Fruit fly (Drosophila melanogaster) whole organism, pupa: ENCODE measurements around the gene CG32641.

Source experiments
- CG10348 ChIP-seq: fragments of 200-800 bp; sonication (Bioruptor generic); IDR thresholded peaks from 2 replicates; pipeline ENCODE4 v1.3.6; 2022; ENCODE audit warnings: missing biosample characterization, missing genetic modification characterization
- CG12605 ChIP-seq: fragments of 200-800 bp; sonication (Bioruptor generic); IDR thresholded peaks from 2 replicates; pipeline ENCODE4 v1.3.6; 2022; ENCODE audit warnings: missing biosample characterization, missing genetic modification characterization
- CG13204 ChIP-seq: fragments of 200-800 bp; sonication (Bioruptor generic); optimal IDR thresholded peaks from 2 replicates; lab custom pipeline; 2018; ENCODE audit warnings: missing biosample characterization, mild to moderate bottlenecking, missing genetic modification characterization, moderate library complexity
- CG14655 ChIP-seq: fragments of 200-800 bp; sonication (Bioruptor generic); optimal IDR thresholded peaks from 3 replicates; lab custom pipeline; 2017; ENCODE audit warnings: mild to moderate bottlenecking, missing biosample characterization, missing genetic modification reagents, missing genetic modification characterization
- CG15710 ChIP-seq: fragments of 200-800 bp; sonication (Bioruptor generic); optimal IDR thresholded peaks from 2 replicates; lab custom pipeline; 2018; ENCODE audit warnings: missing biosample characterization, mild to moderate bottlenecking, missing genetic modification characterization, moderate library complexity
- CG17806 ChIP-seq: fragments of 200-800 bp; sonication (Bioruptor generic); optimal IDR thresholded peaks from 2 replicates; lab custom pipeline; 2018; ENCODE audit warnings: missing biosample characterization, mild to moderate bottlenecking, missing genetic modification characterization, moderate library complexity
- CG32121 ChIP-seq: fragments of 200-800 bp; sonication (Bioruptor generic); IDR thresholded peaks from 2 replicates; pipeline ENCODE4 v1.3.6; 2022; ENCODE audit warnings: missing biosample characterization, missing genetic modification characterization
- CG34367 ChIP-seq: fragments of 200-800 bp; sonication (Bioruptor generic); optimal IDR thresholded peaks from 2 replicates; lab custom pipeline; 2018; ENCODE audit warnings: missing biosample characterization, mild to moderate bottlenecking, missing genetic modification characterization
- CG4496 ChIP-seq: fragments of 200-800 bp; sonication (Bioruptor generic); IDR thresholded peaks from 3 replicates; pipeline ENCODE4 v1.3.6; 2022; ENCODE audit warnings: missing biosample characterization, missing genetic modification characterization
- CG8159 ChIP-seq: fragments of 200-800 bp; sonication (Bioruptor generic); optimal IDR thresholded peaks from 3 replicates; lab custom pipeline; 2018; ENCODE audit warnings: missing biosample characterization, mild to moderate bottlenecking, missing genetic modification characterization, moderate library complexity
- CG8301 ChIP-seq: fragments of 200-800 bp; sonication (Bioruptor generic); optimal IDR thresholded peaks from 2 replicates; lab custom pipeline; 2018; ENCODE audit warnings: missing biosample characterization, mild to moderate bottlenecking, missing genetic modification characterization
- CG9948 ChIP-seq: fragments of 200-800 bp; sonication (Bioruptor generic); optimal IDR thresholded peaks from 2 replicates; lab custom pipeline; 2018; ENCODE audit warnings: missing biosample characterization, mild to moderate bottlenecking, missing genetic modification characterization, moderate library complexity
- D1 ChIP-seq: fragments of 200-800 bp; sonication (Bioruptor generic); optimal IDR thresholded peaks from 2 replicates; lab custom pipeline; 2018; ENCODE audit warnings: missing biosample characterization, mild to moderate bottlenecking, missing genetic modification characterization, moderate library complexity
- EcR ChIP-seq: fragments of 200-800 bp; sonication (Bioruptor generic); optimal IDR thresholded peaks from 3 replicates; lab custom pipeline; 2019; ENCODE audit warnings: missing biosample characterization, missing genetic modification characterization, mild to moderate bottlenecking, moderate library complexity, missing genetic modification reagents
- Ets98B ChIP-seq: fragments of 200-800 bp; sonication (Bioruptor generic); IDR thresholded peaks from 2 replicates; pipeline ENCODE4 v1.3.6; 2022; ENCODE audit warnings: missing biosample characterization, missing genetic modification characterization
- Pif1A ChIP-seq: fragments of 200-800 bp; sonication (Bioruptor generic); optimal IDR thresholded peaks from 3 replicates; lab custom pipeline; 2016; ENCODE audit warnings: missing biosample characterization, missing genetic modification characterization
- Pif1B ChIP-seq: fragments of 200-800 bp; sonication (Bioruptor generic); optimal IDR thresholded peaks from 3 replicates; lab custom pipeline; 2016; ENCODE audit warnings: missing biosample characterization, missing genetic modification characterization
- Snoo ChIP-seq: fragments of 200-800 bp; sonication (Bioruptor generic); optimal IDR thresholded peaks from 3 replicates; lab custom pipeline; 2017; ENCODE audit warnings: missing biosample characterization, mild to moderate bottlenecking, missing genetic modification characterization, inconsistent platforms
- fd96Ca ChIP-seq: fragments of 200-800 bp; sonication (Bioruptor generic); IDR thresholded peaks from 3 replicates; pipeline ENCODE4 v1.3.6; 2022; ENCODE audit warnings: missing biosample characterization, missing genetic modification characterization
- gl ChIP-seq: fragments of 200-800 bp; sonication (Bioruptor generic); optimal IDR thresholded peaks from 2 replicates; lab custom pipeline; 2018; ENCODE audit warnings: missing biosample characterization, mild to moderate bottlenecking, missing genetic modification characterization
- rn ChIP-seq: fragments of 200-800 bp; sonication (Bioruptor generic); IDR thresholded peaks from 2 replicates; pipeline ENCODE4 v1.3.6; 2022; ENCODE audit warnings: missing biosample characterization, missing genetic modification characterization

The CG32641 gene

dm6 chrX:13220418-13220817 is 36.1 kb downstream of the CG32641 start:
- TF ChIP-seq CG8159 (tag; lab: Kevin White, UChicago) (peak; percentile 54), CG12605 (GFP tag; lab: Robert Waterston, UW) (no peak)

dm6 chrX:13221311-13221710 is 37.0 kb downstream of the CG32641 start:
- TF ChIP-seq CG32121 (peak; percentile 19; the same call in 1 of the 2 replicates), CG8301 (tag; lab: Kevin White, UChicago) (peak; percentile 33), CG4496 (GFP tag; lab: Robert Waterston, UW) (peak; percentile 56; the same call in 1 of the 3 replicates), CG14655 (peak; percentile 11), D1 (tag; lab: Kevin White, UChicago) (no peak), Pif1B (GFP tag; lab: Kevin White, UChicago) (peak; percentile 19), Pif1A (GFP tag; lab: Kevin White, UChicago) (peak; percentile 35), CG34367 (tag; lab: Kevin White, UChicago) (no peak), Snoo (tag; lab: Kevin White, UChicago) (peak; percentile 38), fd96Ca (GFP tag; lab: Robert Waterston, UW) (0 out of 3 replicates have a peak, but pooled peaks have one; percentile 15), EcR (GFP tag; lab: Kevin White, UChicago) (no peak)

- TF ChIP-seq CG12605 (GFP tag; lab: Robert Waterston, UW) (no peak), CG4496 (GFP tag; lab: Robert Waterston, UW) (peak; percentile 36; the same call in 1 of the 3 replicates), EcR (GFP tag; lab: Kevin White, UChicago) (no peak), CG14655 (peak; percentile 19), fd96Ca (GFP tag; lab: Robert Waterston, UW) (0 out of 3 replicates have a peak, but pooled peaks have one; percentile 27), CG13204 (GFP tag; lab: Kevin White, UChicago) (no peak), CG32121 (peak; percentile 56; the same call in 1 of the 2 replicates), CG8301 (tag; lab: Kevin White, UChicago) (peak; percentile 28), Ets98B (GFP tag; lab: Robert Waterston, UW) (peak; percentile 64)
Observed at dm6 chrX:13221835-13222234, 37.6 kb downstream of the CG32641 start.

dm6 chrX:13224846-13225245 is 40.6 kb downstream of the CG32641 start:
- TF ChIP-seq CG10348 (GFP tag; lab: Robert Waterston, UW) (no peak), CG32121 (no peak), CG8301 (tag; lab: Kevin White, UChicago) (no peak), CG34367 (tag; lab: Kevin White, UChicago) (no peak), D1 (tag; lab: Kevin White, UChicago) (no peak), Snoo (tag; lab: Kevin White, UChicago) (no peak), rn (no peak), CG12605 (GFP tag; lab: Robert Waterston, UW) (no peak), CG17806 (tag; lab: Kevin White, UChicago) (no peak), Ets98B (GFP tag; lab: Robert Waterston, UW) (no peak), CG13204 (GFP tag; lab: Kevin White, UChicago) (no peak)

dm6 chrX:13226478-13226877 is 42.2 kb downstream of the CG32641 start:
- peak; percentile 41 for TF ChIP-seq CG34367 (tag; lab: Kevin White, UChicago)
- TF ChIP-seq Pif1A (GFP tag; lab: Kevin White, UChicago): peak; percentile 44
- peak; percentile 58 for TF ChIP-seq CG8301 (tag; lab: Kevin White, UChicago)
- TF ChIP-seq Ets98B (GFP tag; lab: Robert Waterston, UW): no peak
- TF ChIP-seq Snoo (tag; lab: Kevin White, UChicago): peak; percentile 11
- TF ChIP-seq gl: no peak
- TF ChIP-seq CG12605 (GFP tag; lab: Robert Waterston, UW): no peak
- TF ChIP-seq rn: no peak
- peak; percentile 64 for TF ChIP-seq CG15710
- peak; percentile 62 for TF ChIP-seq CG17806 (tag; lab: Kevin White, UChicago)
- peak; percentile 12 for TF ChIP-seq Pif1B (GFP tag; lab: Kevin White, UChicago)
- no peak for TF ChIP-seq EcR (GFP tag; lab: Kevin White, UChicago)
- peak; percentile 73 for TF ChIP-seq CG8159 (tag; lab: Kevin White, UChicago)
- no peak for TF ChIP-seq CG10348 (GFP tag; lab: Robert Waterston, UW)
- peak; percentile 59 for TF ChIP-seq CG9948 (tag; lab: Kevin White, UChicago)
- peak; percentile 5 for TF ChIP-seq D1 (tag; lab: Kevin White, UChicago)
- peak; percentile 72 for TF ChIP-seq CG14655

- TF ChIP-seq D1 (tag; lab: Kevin White, UChicago): no peak
- no peak for TF ChIP-seq CG8159 (tag; lab: Kevin White, UChicago)
- TF ChIP-seq Ets98B (GFP tag; lab: Robert Waterston, UW): no peak
- TF ChIP-seq CG12605 (GFP tag; lab: Robert Waterston, UW): no peak
- TF ChIP-seq CG10348 (GFP tag; lab: Robert Waterston, UW): no peak
- TF ChIP-seq CG4496 (GFP tag; lab: Robert Waterston, UW): no peak
- no peak for TF ChIP-seq CG13204 (GFP tag; lab: Kevin White, UChicago)
- TF ChIP-seq Pif1B (GFP tag; lab: Kevin White, UChicago): no peak
- no peak for TF ChIP-seq Pif1A (GFP tag; lab: Kevin White, UChicago)
- no peak for TF ChIP-seq rn
Observed at dm6 chrX:13227505-13228207, 43.4 kb downstream of the CG32641 start.
